Fruit fly (Drosophila melanogaster) whole organism, embryonic: ENCODE measurements around the gene CG2224.
A peak's percentile ranks its signal among the peaks of the same experiment; 100 is the strongest.

Source experiments
- CG1024 ChIP-seq: fragments of 200-800 bp; sonication (Bioruptor generic); IDR thresholded peaks from 2 replicates; pipeline ENCODE4 v1.3.6; 2022; ENCODE audit warnings: missing biosample characterization, missing genetic modification characterization
- CG10267 ChIP-seq: fragments of 200-800 bp; sonication (Bioruptor generic); optimal IDR thresholded peaks from 2 replicates; lab custom pipeline; 2018; ENCODE audit warnings: missing biosample characterization, mild to moderate bottlenecking, missing genetic modification characterization, moderate library complexity
- CG10959 ChIP-seq: fragments of 200-800 bp; sonication (Bioruptor generic); IDR thresholded peaks from 2 replicates; pipeline ENCODE4 v1.3.6; 2022; ENCODE audit warnings: missing biosample characterization, missing genetic modification characterization
- CG11456 ChIP-seq: fragments of 200-800 bp; sonication (Bioruptor generic); IDR thresholded peaks from 3 replicates; pipeline ENCODE4 v1.3.6; 2022; ENCODE audit warnings: missing biosample characterization, missing genetic modification characterization
- CG18476 ChIP-seq: fragments of 200-800 bp; sonication (Bioruptor generic); optimal IDR thresholded peaks from 2 replicates; lab custom pipeline; 2016; ENCODE audit warnings: missing biosample characterization, mild to moderate bottlenecking, missing genetic modification characterization
- CG2199 ChIP-seq: fragments of 200-800 bp; sonication (Bioruptor generic); IDR thresholded peaks from 3 replicates; pipeline ENCODE4 v1.3.6; 2022; ENCODE audit warnings: missing biosample characterization, missing genetic modification characterization
- CG30431 ChIP-seq: fragments of 200-800 bp; sonication (Bioruptor generic); optimal IDR thresholded peaks from 2 replicates; lab custom pipeline; 2017; ENCODE audit warnings: missing biosample characterization, missing genetic modification characterization
- CG31441 ChIP-seq: fragments of 200-800 bp; sonication (Bioruptor generic); IDR thresholded peaks from 2 replicates; pipeline ENCODE4 v1.3.6; 2022; ENCODE audit warnings: missing biosample characterization, missing genetic modification characterization
- CG33557 ChIP-seq: fragments of 200-800 bp; sonication (Bioruptor generic); optimal IDR thresholded peaks from 2 replicates; lab custom pipeline; 2019; ENCODE audit warnings: missing biosample characterization, mild to moderate bottlenecking, missing genetic modification characterization, moderate library complexity
- CG34224 ChIP-seq: fragments of 200-800 bp; sonication (Bioruptor generic); IDR thresholded peaks from 3 replicates; pipeline ENCODE4 v1.3.6; 2022; ENCODE audit warnings: missing biosample characterization, missing genetic modification characterization; ENCODE audit not compliant: partially characterized antibody
- CG4617 ChIP-seq: fragments of 200-800 bp; sonication (Bioruptor generic); optimal IDR thresholded peaks from 3 replicates; lab custom pipeline; 2016; ENCODE audit warnings: missing biosample characterization, missing genetic modification characterization, borderline replicate concordance
- CG5245 ChIP-seq: fragments of 200-800 bp; sonication (Bioruptor generic); optimal IDR thresholded peaks from 3 replicates; lab custom pipeline; 2016; ENCODE audit warnings: missing biosample characterization, missing genetic modification characterization
- CG7357 ChIP-seq: fragments of 200-800 bp; sonication (Bioruptor generic); IDR thresholded peaks from 3 replicates; pipeline ENCODE4 v1.3.6; 2022; ENCODE audit warnings: missing biosample characterization, missing genetic modification characterization
- CG7556 ChIP-seq: fragments of 200-800 bp; sonication (Bioruptor generic); optimal IDR thresholded peaks from 2 replicates; lab custom pipeline; 2017; ENCODE audit warnings: missing biosample characterization, mild to moderate bottlenecking, missing genetic modification characterization
- CG7987 ChIP-seq: fragments of 200-800 bp; sonication (Bioruptor generic); optimal IDR thresholded peaks from 2 replicates; lab custom pipeline; 2018; ENCODE audit warnings: missing biosample characterization, mild to moderate bottlenecking, missing genetic modification characterization, moderate library complexity
- CG9215 ChIP-seq: fragments of 200-800 bp; sonication (Bioruptor generic); IDR thresholded peaks from 2 replicates; pipeline ENCODE4 v1.3.6; 2022; ENCODE audit warnings: missing biosample characterization, missing genetic modification characterization
- CG9609 ChIP-seq: fragments of 200-800 bp; sonication (Bioruptor generic); optimal IDR thresholded peaks from 3 replicates; lab custom pipeline; 2016; ENCODE audit warnings: missing biosample characterization, missing genetic modification characterization
- CHES-1-like ChIP-seq: fragments of 200-800 bp; sonication (Bioruptor generic); optimal IDR thresholded peaks from 2 replicates; lab custom pipeline; 2016; ENCODE audit warnings: missing biosample characterization, missing genetic modification characterization
- CoRest ChIP-seq: fragments of 200-800 bp; sonication (Bioruptor generic); optimal IDR thresholded peaks from 3 replicates; lab custom pipeline; 2018; ENCODE audit warnings: missing biosample characterization, mild to moderate bottlenecking, missing genetic modification characterization, moderate library complexity
- Dbx ChIP-seq: fragments of 200-800 bp; sonication (Bioruptor generic); IDR thresholded peaks from 3 replicates; pipeline ENCODE4 v1.3.6; 2022; ENCODE audit warnings: missing biosample characterization, missing genetic modification characterization
- Dll ChIP-seq: fragments of 200-800 bp; sonication (Bioruptor generic); IDR thresholded peaks from 4 replicates; pipeline ENCODE4 v1.3.6; 2022; ENCODE audit warnings: missing biosample characterization, missing genetic modification characterization; ENCODE audit not compliant: partially characterized antibody
- HmgZ ChIP-seq: fragments of 200-800 bp; sonication (Bioruptor generic); optimal IDR thresholded peaks from 2 replicates; lab custom pipeline; 2018; ENCODE audit warnings: missing biosample characterization, mild to moderate bottlenecking, missing genetic modification characterization
- Hmx ChIP-seq: fragments of 200-800 bp; sonication (Bioruptor generic); optimal IDR thresholded peaks from 2 replicates; lab custom pipeline; 2016; ENCODE audit warnings: missing biosample characterization, missing genetic modification characterization
- Hr3 ChIP-seq: fragments of 200-800 bp; sonication (Bioruptor generic); optimal IDR thresholded peaks from 3 replicates; lab custom pipeline; 2016; ENCODE audit warnings: missing biosample characterization, missing genetic modification characterization
- Hsf ChIP-seq: fragments of 200-800 bp; sonication (Bioruptor generic); optimal IDR thresholded peaks from 3 replicates; lab custom pipeline; 2016; ENCODE audit warnings: missing biosample characterization, missing genetic modification characterization
- Mes4 ChIP-seq: fragments of 200-800 bp; sonication (Bioruptor generic); optimal IDR thresholded peaks from 2 replicates; lab custom pipeline; 2016; ENCODE audit warnings: missing biosample characterization, missing genetic modification characterization
- Nf-YA ChIP-seq: fragments of 200-800 bp; sonication (Bioruptor generic); IDR thresholded peaks from 2 replicates; pipeline ENCODE4 v1.3.6; 2022; ENCODE audit warnings: missing biosample characterization, missing genetic modification characterization
- PHDP ChIP-seq: fragments of 200-800 bp; sonication (Bioruptor generic); optimal IDR thresholded peaks from 3 replicates; lab custom pipeline; 2018; ENCODE audit warnings: missing biosample characterization, mild to moderate bottlenecking, missing genetic modification characterization, moderate library complexity
- Pdp1 ChIP-seq, 2 experiments: fragments of 200-800 bp; sonication (Bioruptor generic); optimal IDR thresholded peaks; 3 replicates each; lab custom pipeline; 2016; ENCODE audit warnings: missing biosample characterization in 2 of 2, missing genetic modification characterization in 2 of 2, mild to moderate bottlenecking in 1 of 2, moderate library complexity in 1 of 2
- Scr ChIP-seq: fragments of 200-800 bp; sonication (Bioruptor generic); IDR thresholded peaks from 2 replicates; pipeline ENCODE4 v1.3.6; 2022; ENCODE audit warnings: missing biosample characterization, missing genetic modification characterization; ENCODE audit not compliant: partially characterized antibody
- Sox100B ChIP-seq: fragments of 200-800 bp; sonication (Bioruptor generic); optimal IDR thresholded peaks from 3 replicates; lab custom pipeline; 2018; ENCODE audit warnings: missing biosample characterization, mild to moderate bottlenecking, missing genetic modification characterization
- YL-1 ChIP-seq: fragments of 200-800 bp; sonication (Bioruptor generic); optimal IDR thresholded peaks from 3 replicates; lab custom pipeline; 2017; ENCODE audit warnings: missing biosample characterization, mild to moderate bottlenecking, missing genetic modification characterization
- amos ChIP-seq: fragments of 200-800 bp; sonication (Bioruptor generic); IDR thresholded peaks from 2 replicates; pipeline ENCODE4 v1.3.6; 2022; ENCODE audit warnings: missing biosample characterization, missing genetic modification characterization; ENCODE audit not compliant: partially characterized antibody
- ato ChIP-seq: fragments of 200-800 bp; sonication (Bioruptor generic); IDR thresholded peaks from 2 replicates; pipeline ENCODE4 v1.3.6; 2022; ENCODE audit warnings: missing biosample characterization, missing genetic modification characterization; ENCODE audit not compliant: partially characterized antibody
- bbx ChIP-seq: fragments of 200-800 bp; sonication (Bioruptor generic); IDR thresholded peaks from 2 replicates; pipeline ENCODE4 v1.3.6; 2022; ENCODE audit warnings: missing biosample characterization, missing genetic modification characterization; ENCODE audit not compliant: partially characterized antibody
- bigmax ChIP-seq: fragments of 200-800 bp; sonication (Bioruptor generic); optimal IDR thresholded peaks from 2 replicates; lab custom pipeline; 2018; ENCODE audit warnings: missing biosample characterization, mild to moderate bottlenecking, missing genetic modification characterization
- cato ChIP-seq: fragments of 200-800 bp; sonication (Bioruptor generic); optimal IDR thresholded peaks from 2 replicates; lab custom pipeline; 2016; ENCODE audit warnings: missing biosample characterization, missing genetic modification characterization, borderline replicate concordance
- fd102C ChIP-seq: fragments of 200-800 bp; sonication (Bioruptor generic); optimal IDR thresholded peaks from 2 replicates; lab custom pipeline; 2018; ENCODE audit warnings: missing biosample characterization, mild to moderate bottlenecking, missing genetic modification characterization, moderate library complexity
- fu2 ChIP-seq: fragments of 200-800 bp; sonication (Bioruptor generic); optimal IDR thresholded peaks from 2 replicates; lab custom pipeline; 2016; ENCODE audit warnings: missing biosample characterization, missing genetic modification characterization
- gfzf ChIP-seq: fragments of 200-800 bp; sonication (Bioruptor generic); optimal IDR thresholded peaks from 2 replicates; lab custom pipeline; 2016; ENCODE audit warnings: missing biosample characterization, mild to moderate bottlenecking, missing genetic modification characterization, moderate library complexity
- hbn ChIP-seq: fragments of 200-800 bp; sonication (Bioruptor generic); IDR thresholded peaks from 2 replicates; pipeline ENCODE4 v1.3.6; 2022; ENCODE audit warnings: missing biosample characterization, missing genetic modification characterization; ENCODE audit not compliant: partially characterized antibody
- knrl ChIP-seq: fragments of 200-800 bp; sonication (Bioruptor generic); IDR thresholded peaks from 3 replicates; pipeline ENCODE4 v1.3.6; 2022; ENCODE audit warnings: missing biosample characterization, missing genetic modification characterization; ENCODE audit not compliant: partially characterized antibody
- luna ChIP-seq: fragments of 200-800 bp; sonication (Bioruptor generic); optimal IDR thresholded peaks from 2 replicates; lab custom pipeline; 2016; ENCODE audit warnings: missing biosample characterization, missing genetic modification characterization
- nerfin-1 ChIP-seq: fragments of 200-800 bp; sonication (Bioruptor generic); optimal IDR thresholded peaks from 3 replicates; lab custom pipeline; 2019; ENCODE audit warnings: missing biosample characterization, mild to moderate bottlenecking, missing genetic modification characterization, moderate library complexity
- pros ChIP-seq: fragments of 200-800 bp; sonication (Bioruptor generic); optimal IDR thresholded peaks from 3 replicates; lab custom pipeline; 2019; ENCODE audit warnings: missing biosample characterization, mild to moderate bottlenecking, missing genetic modification characterization, moderate library complexity
- pzg ChIP-seq: fragments of 200-800 bp; sonication (Bioruptor generic); optimal IDR thresholded peaks from 3 replicates; lab custom pipeline; 2018; ENCODE audit warnings: missing biosample characterization, mild to moderate bottlenecking, missing genetic modification characterization, moderate library complexity
- sd ChIP-seq: fragments of 200-800 bp; sonication (Bioruptor generic); optimal IDR thresholded peaks from 3 replicates; lab custom pipeline; 2018; ENCODE audit warnings: missing biosample characterization, mild to moderate bottlenecking, missing genetic modification characterization, moderate library complexity
- twi ChIP-seq: fragments of 200-800 bp; optimal IDR thresholded peaks from 2 replicates; lab custom pipeline; 2019; ENCODE audit warnings: missing biosample characterization, mild to moderate bottlenecking, missing genetic modification characterization, moderate library complexity
- unc-4 ChIP-seq: fragments of 200-800 bp; sonication (Bioruptor generic); IDR thresholded peaks from 2 replicates; pipeline ENCODE4 v1.3.6; 2022; ENCODE audit warnings: missing biosample characterization, missing genetic modification characterization; ENCODE audit not compliant: partially characterized antibody
- wek ChIP-seq: fragments of 200-800 bp; sonication (Bioruptor generic); optimal IDR thresholded peaks from 3 replicates; lab custom pipeline; 2018; ENCODE audit warnings: missing biosample characterization, mild to moderate bottlenecking, missing genetic modification characterization, moderate library complexity

Gene CG2224

dm6 chr3R:30424993-30425392 is 34.1 kb downstream of the CG2224 start, which contains the start of gene CG15536 (continued):
- TF ChIP-seq CG9215 (GFP tag; lab: Robert Waterston, UW) (no peak), fu2 (GFP tag; lab: Kevin White, UChicago) (no peak), Dbx (no peak), CG31441 (GFP tag; lab: Robert Waterston, UW) (no peak), Hr3 (no peak), Nf-YA (GFP tag; lab: Robert Waterston, UW) (no peak), nerfin-1 (no peak), CG33557 (GFP tag; lab: Kevin White, UChicago) (no peak), sd (peak; percentile 96), CG5245 (GFP tag; lab: Kevin White, UChicago) (no peak), CG7556 (no peak), luna (no peak), Pdp1 (GFP tag; optimal IDR thresholded peaks at IDR 0.05; lab: Kevin White, UChicago) (peak in 1 of 2 experiments; percentile 22), pzg (peak; percentile 62), cato (GFP tag; lab: Kevin White, UChicago) (no peak), PHDP (tag; lab: Kevin White, UChicago) (peak; percentile 13), CG4617 (GFP tag; lab: Kevin White, UChicago) (peak; percentile 21), CG11456 (GFP tag; lab: Robert Waterston, UW) (no peak), CG7987 (GFP tag; lab: Kevin White, UChicago) (no peak), knrl (peak; percentile 47; the same call in 2 of the 3 replicates), ato (peak; percentile 46; the same call in 1 of the 2 replicates), gfzf (GFP tag; lab: Kevin White, UChicago) (peak; percentile 22), twi (tag; lab: Kevin White, UChicago) (peak; percentile 34), CG1024 (GFP tag; lab: Robert Waterston, UW) (no peak), wek (GFP tag; lab: Kevin White, UChicago) (no peak), Dll (peak; percentile 65; the same call in 3 of the 4 replicates), CoRest (tag; lab: Kevin White, UChicago) (no peak), CG7357 (no peak), Scr (GFP tag; lab: Robert Waterston, UW) (peak; percentile 56), Hmx (GFP tag; lab: Kevin White, UChicago) (no peak), CG9609 (GFP tag; lab: Kevin White, UChicago) (no peak), unc-4 (GFP tag; lab: Robert Waterston, UW) (peak; percentile 64), bigmax (no peak), HmgZ (tag; lab: Kevin White, UChicago) (peak; percentile 13), CG18476 (GFP tag; lab: Kevin White, UChicago) (no peak), CG34224 (GFP tag; lab: Robert Waterston, UW) (peak; percentile 76), CHES-1-like (GFP tag; lab: Kevin White, UChicago) (no peak), bbx (GFP tag; lab: Robert Waterston, UW) (peak; percentile 67), amos (peak; percentile 71), CG2199 (GFP tag; lab: Robert Waterston, UW) (no peak), Sox100B (GFP tag; lab: Kevin White, UChicago) (no peak), YL-1 (peak; percentile 60), fd102C (no peak), pros (GFP tag; lab: Kevin White, UChicago) (no peak), Mes4 (GFP tag; lab: Kevin White, UChicago) (no peak), Hsf (no peak), CG10959 (GFP tag; lab: Robert Waterston, UW) (no peak), CG10267 (tag; lab: Kevin White, UChicago) (peak; percentile 68), hbn (peak; percentile 36; the same call in 1 of the 2 replicates), CG30431 (GFP tag; lab: Kevin White, UChicago) (no peak)
